Worm (Caenorhabditis elegans) whole organism, L2 larva: Measurements from ENCODE around the gene his-61.

ENCODE experiments used
- aly-2 ChIP-seq: fragments of 150-350 bp; optimal IDR thresholded peaks from 2 replicates; lab custom pipeline; 2014; ENCODE audit warnings: missing biosample characterization, missing genetic modification characterization
- ceh-82 ChIP-seq: fragments of 150-350 bp; optimal IDR thresholded peaks from 2 replicates; lab custom pipeline; 2014; ENCODE audit warnings: missing biosample characterization, missing genetic modification characterization
- ztf-11 ChIP-seq: sonication (generic microtip); optimal IDR thresholded peaks from 2 replicates; lab custom pipeline; 2017; ENCODE audit warnings: missing biosample characterization, missing genetic modification characterization

DNA sequence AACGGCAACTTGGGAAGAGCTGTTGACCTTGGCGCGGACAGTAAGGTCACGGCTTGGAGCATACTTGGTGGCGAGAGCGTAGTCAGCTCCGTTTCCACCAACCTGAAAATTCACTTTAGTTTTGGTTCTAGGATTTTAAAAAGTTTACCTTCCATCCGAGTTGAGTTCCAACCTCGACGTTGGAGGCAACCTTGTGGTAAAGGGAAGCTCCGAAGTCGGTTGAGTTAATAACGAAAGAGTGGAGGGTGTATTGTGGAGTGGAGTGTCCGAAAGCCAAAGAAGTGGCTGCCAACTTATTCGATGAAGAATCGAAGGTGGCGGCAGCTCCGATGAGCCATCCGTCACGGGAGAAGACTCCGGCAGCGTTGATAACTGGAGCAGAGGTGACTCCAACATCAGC is 20.7 kb upstream of the his-61 start:
- no peak for TF ChIP-seq aly-2 (tag; lab: Kevin White, UChicago)
- TF ChIP-seq ceh-82 (tag; lab: Kevin White, UChicago) = no peak
- TF ChIP-seq ztf-11 (tag; lab: Kevin White, UChicago) = no peak
